Worm (Caenorhabditis elegans): ENCODE data around the gene C34F11.2.

Gene C34F11.2

DNA sequence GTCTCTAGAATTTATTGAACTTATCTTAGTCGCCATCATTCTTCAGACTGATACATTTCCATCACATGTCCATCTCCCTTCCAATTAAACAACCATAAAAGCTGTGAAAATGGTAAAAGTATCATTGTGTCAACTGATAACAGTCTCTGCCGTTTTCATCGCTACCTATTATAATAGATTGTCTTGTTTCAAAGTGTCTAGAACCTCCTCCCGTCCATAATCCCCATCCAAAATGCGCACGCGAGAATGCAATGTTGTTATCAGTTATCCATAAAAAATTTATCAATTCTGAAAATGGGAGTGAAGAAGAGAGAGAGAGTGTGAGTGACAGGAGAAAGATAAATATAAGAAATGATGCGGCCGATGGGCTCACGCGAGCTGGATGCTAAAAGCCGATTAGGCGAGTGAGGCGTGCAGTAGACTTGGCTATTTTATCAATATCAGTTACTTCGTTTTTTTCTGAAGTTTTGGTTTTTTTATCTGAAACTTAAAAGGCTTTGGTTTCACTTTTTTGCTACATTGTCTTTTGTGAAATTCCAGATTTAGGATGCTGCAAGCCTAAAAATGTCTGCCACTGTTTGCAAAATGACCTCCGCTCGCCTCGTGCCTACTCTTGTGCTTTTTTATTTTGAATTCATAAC is 10.0 kb upstream of the C34F11.2 start:
- TF ChIP-seq tbp1 (GFP tag; optimal IDR thresholded peaks at IDR 0.05) = peak; percentile 40
- TF ChIP-seq ceh-27 (GFP tag; optimal IDR thresholded peaks at IDR 0.05) = no peak
- TF ChIP-seq Y53G8AR.9 (GFP tag; conservative IDR thresholded peaks at IDR 0.05) = 0 out of 2 replicates have a peak, but pooled peaks have one; percentile 25
- peak; percentile 63 for TF ChIP-seq unc-62 (GFP tag; optimal IDR thresholded peaks at IDR 0.05)
- no peak for TF ChIP-seq lin-26 (GFP tag; IDR thresholded peaks at IDR 0.05)
- TF ChIP-seq let-607 (tag; optimal IDR thresholded peaks at IDR 0.05) = peak; percentile 21 to 73
- peak; percentile 57 for TF ChIP-seq nhr-90 (tag; optimal IDR thresholded peaks at IDR 0.05)
- no peak for TF ChIP-seq die-1 (tag; optimal IDR thresholded peaks at IDR 0.05)
- peak; percentile 64 for TF ChIP-seq chd-7 (tag; optimal IDR thresholded peaks at IDR 0.05)
- peak; percentile 85 for TF ChIP-seq ztf-22 (GFP tag; optimal IDR thresholded peaks at IDR 0.05)
- TF ChIP-seq lin-40 (tag; optimal IDR thresholded peaks at IDR 0.05) = peak; percentile 56
- no peak for TF ChIP-seq cebp-1 (GFP tag; IDR thresholded peaks at IDR 0.05)
- TF ChIP-seq cebp-1 (tag; optimal IDR thresholded peaks at IDR 0.05) = peak; percentile 48
- peak; percentile 15 for TF ChIP-seq tlf-1 (GFP tag; optimal IDR thresholded peaks at IDR 0.05)
- peak; percentile 4 for TF ChIP-seq gei-17 (GFP tag; optimal IDR thresholded peaks at IDR 0.05)
- no peak for TF ChIP-seq lsy-27 (tag; optimal IDR thresholded peaks at IDR 0.05; ENCODE audit: borderline replicate concordance, insufficient read depth)
- no peak for TF ChIP-seq dpl-1 (GFP tag; optimal IDR thresholded peaks at IDR 0.05)
- peak; percentile 39 for TF ChIP-seq ets-4 (GFP tag; optimal IDR thresholded peaks at IDR 0.05)
- peak; percentile 45; the same call in 1 of the 2 replicates for TF ChIP-seq B0336.3 (GFP tag; IDR thresholded peaks at IDR 0.05)
- TF ChIP-seq atf-7 (tag; optimal IDR thresholded peaks at IDR 0.05) = peak; percentile 84
- peak; percentile 42 for TF ChIP-seq madf-10 (tag; optimal IDR thresholded peaks at IDR 0.05)
- TF ChIP-seq mes-4 (tag; optimal IDR thresholded peaks at IDR 0.05) = no peak
- TF ChIP-seq snpc-4 (GFP tag; optimal IDR thresholded peaks at IDR 0.05) = no peak
- TF ChIP-seq snpc-4 (tag; optimal IDR thresholded peaks at IDR 0.05) = peak in 1 of 4 experiments; percentile 23
- TF ChIP-seq nhr-80 (tag; optimal IDR thresholded peaks at IDR 0.05) = peak; percentile 96

DNA sequence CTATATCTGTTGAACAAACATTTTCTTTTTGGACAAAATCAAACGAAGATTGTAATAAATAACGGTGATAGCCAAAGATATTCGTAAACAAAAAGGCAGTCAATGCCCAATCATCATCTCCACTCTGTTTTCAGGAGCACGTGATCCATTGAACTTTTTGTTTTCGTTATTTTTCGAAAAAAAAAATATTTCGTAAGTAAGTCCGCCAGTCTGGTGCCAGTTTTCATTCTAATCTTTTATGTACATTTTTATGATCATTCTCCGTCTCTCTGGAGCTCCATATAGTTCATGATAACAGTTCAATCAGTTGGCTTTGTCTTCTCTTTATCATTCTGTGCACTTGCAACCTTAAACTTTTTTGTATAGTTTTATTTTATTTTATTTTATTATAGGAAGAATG is 9.1 kb upstream of the C34F11.2 start, which contains the start of gene ampd-1:
ampd-1 (plus strand) TSS at position 393 of the 400 bp plus-strand sequence.
- TF ChIP-seq akir-1 (GFP tag; optimal IDR thresholded peaks at IDR 0.05) (no peak), F57C9.4 (tag; optimal IDR thresholded peaks at IDR 0.05) (no peak), ceh-91 (GFP tag; IDR thresholded peaks at IDR 0.05) (no peak), nhr-80 (tag; optimal IDR thresholded peaks at IDR 0.05) (peak; percentile 47), F55B11.4 (tag; optimal IDR thresholded peaks at IDR 0.05; ENCODE audit: borderline replicate concordance, insufficient read depth) (no peak), mxl-1 (tag; optimal IDR thresholded peaks at IDR 0.05) (no peak), cebp-1 (GFP tag; IDR thresholded peaks at IDR 0.05) (peak; percentile 44; the same call in 1 of the 2 replicates), cebp-1 (tag; optimal IDR thresholded peaks at IDR 0.05) (peak; percentile 64)

DNA sequence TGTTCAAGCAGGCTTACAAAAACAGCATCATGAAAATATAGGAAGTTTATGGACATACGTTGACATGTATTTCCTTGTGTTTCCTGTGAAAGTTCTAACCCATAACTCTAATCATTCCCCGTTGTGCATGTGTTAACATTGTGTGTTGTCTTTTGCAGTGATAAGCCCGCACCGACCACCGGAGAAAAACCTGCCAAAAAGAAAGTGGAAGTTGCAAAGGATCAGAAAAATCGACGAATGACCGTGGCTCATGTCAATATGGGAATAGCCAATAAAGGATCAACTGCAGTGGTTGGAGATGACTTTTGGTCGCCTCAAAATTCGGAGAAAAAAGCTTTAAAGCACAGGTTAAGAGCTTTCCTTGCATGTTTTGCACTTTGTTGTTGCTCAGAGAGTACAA is 6.8 kb upstream of the C34F11.2 start:
- TF ChIP-seq tlf-1 (GFP tag; optimal IDR thresholded peaks at IDR 0.05) (no peak), dpl-1 (GFP tag; optimal IDR thresholded peaks at IDR 0.05) (no peak), ztf-3 (GFP tag; optimal IDR thresholded peaks at IDR 0.05) (no peak)

DNA sequence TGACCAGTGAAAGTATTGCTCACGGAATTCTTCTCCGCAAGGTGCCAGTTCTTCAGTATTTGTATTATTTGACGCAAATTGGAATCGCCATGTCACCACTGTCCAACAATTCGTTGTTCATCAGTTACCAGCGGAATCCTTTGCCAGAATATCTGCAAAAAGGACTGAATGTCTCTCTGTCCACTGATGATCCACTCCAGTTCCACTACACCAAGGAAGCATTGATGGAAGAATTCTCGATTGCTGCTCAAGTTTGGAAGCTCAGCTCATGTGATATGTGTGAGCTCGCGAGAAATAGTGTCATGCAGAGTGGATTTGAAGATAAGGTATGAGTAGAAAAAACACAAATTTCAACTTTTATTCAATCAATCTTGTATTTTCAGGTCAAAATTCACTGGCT is 2.9 kb upstream of the C34F11.2 start:
- TF ChIP-seq F57A8.1 (GFP tag; optimal IDR thresholded peaks at IDR 0.05) (no peak), nhr-27 (tag; optimal IDR thresholded peaks at IDR 0.05) (no peak), Y53G8AR.9 (GFP tag; conservative IDR thresholded peaks at IDR 0.05) (no peak), rcor-1 (GFP tag; IDR thresholded peaks at IDR 0.05) (no peak), cebp-2 (GFP tag; IDR thresholded peaks at IDR 0.05) (no peak), ztf-6 (GFP tag; IDR thresholded peaks at IDR 0.05) (no peak), K12H6.12 (tag; optimal IDR thresholded peaks at IDR 0.05) (no peak), F57C9.4 (tag; optimal IDR thresholded peaks at IDR 0.05) (no peak), snpc-4 (GFP tag; optimal IDR thresholded peaks at IDR 0.05) (no peak), snpc-4 (tag; optimal IDR thresholded peaks at IDR 0.05) (no peak), lin-40 (tag; optimal IDR thresholded peaks at IDR 0.05) (no peak), let-526 (GFP tag; IDR thresholded peaks at IDR 0.05) (no peak), Y79H2A.3 (GFP tag; conservative IDR thresholded peaks at IDR 0.05) (no peak), sptf-2 (GFP tag; optimal IDR thresholded peaks at IDR 0.05) (no peak), ccch-3 (GFP tag; optimal IDR thresholded peaks at IDR 0.05) (no peak), B0035.1 (tag; optimal IDR thresholded peaks at IDR 0.05) (no peak), hmg-20 (GFP tag; IDR thresholded peaks at IDR 0.05) (no peak)
